Worm (Caenorhabditis elegans): ENCODE results near the gene M01G5.1.

DNA sequence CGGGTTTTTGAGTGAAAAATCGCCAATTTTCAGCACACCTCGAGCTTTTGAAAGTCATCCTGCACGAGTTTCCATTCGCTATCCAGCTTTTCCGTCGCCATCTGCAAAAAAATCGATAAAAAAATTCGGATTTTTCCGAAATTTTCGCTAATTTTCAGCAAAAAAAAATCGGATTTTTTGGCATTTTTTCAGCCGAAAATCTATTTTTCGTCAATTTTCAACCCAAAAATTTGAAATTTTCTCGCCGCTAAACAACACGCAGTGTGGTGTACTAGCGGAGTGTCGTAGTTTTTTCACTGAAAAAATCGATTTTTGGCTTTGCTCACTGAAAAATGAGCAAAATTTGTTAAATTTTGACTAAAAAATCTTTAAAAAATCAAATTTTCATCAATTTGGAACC, 21.7 kb downstream of the M01G5.1 start, which contains the start of gene tmem-120:
- TF ChIP-seq sea-1 (GFP tag; conservative IDR thresholded peaks at IDR 0.05), result no peak
- TF ChIP-seq hmbx-1 (tag; optimal IDR thresholded peaks at IDR 0.05), result no peak
- TF ChIP-seq ama-1 (optimal IDR thresholded peaks at IDR 0.05), result no peak
- no peak for TF ChIP-seq hmg-4 (GFP tag; optimal IDR thresholded peaks at IDR 0.05)
- TF ChIP-seq hnd-1 (tag; optimal IDR thresholded peaks at IDR 0.05), result no peak
- no peak for TF ChIP-seq ets-7 (tag; optimal IDR thresholded peaks at IDR 0.05)
- no peak for TF ChIP-seq flt-1 (GFP tag; IDR thresholded peaks at IDR 0.05)
- TF ChIP-seq ceh-13 (GFP tag; optimal IDR thresholded peaks at IDR 0.05), result no peak
- no peak for TF ChIP-seq F13C5.2 (tag; optimal IDR thresholded peaks at IDR 0.05)
